Fruit fly (Drosophila melanogaster) whole organism, wandering third instar larva: ENCODE measurements around the gene CG43084.
A peak's percentile ranks its signal among the peaks of the same experiment; 100 is the strongest.

Experiments
- Hr83 ChIP-seq: fragments of 200-300 bp; sonication (Bioruptor generic); optimal IDR thresholded peaks from 2 replicates; lab custom pipeline; 2016; ENCODE audit warnings: missing biosample characterization, mild to moderate bottlenecking, missing genetic modification characterization, moderate library complexity; ENCODE audit not compliant: poor library complexity, severe bottlenecking
- Mio ChIP-seq: sonication (Bioruptor generic); optimal IDR thresholded peaks from 2 replicates; lab custom pipeline; 2016; ENCODE audit warnings: missing biosample characterization, missing genetic modification characterization
- rgr ChIP-seq: fragments of 200-800 bp; sonication (Bioruptor generic); optimal IDR thresholded peaks from 3 replicates; lab custom pipeline; 2016; ENCODE audit warnings: missing biosample characterization, mild to moderate bottlenecking, missing genetic modification characterization

DNA sequence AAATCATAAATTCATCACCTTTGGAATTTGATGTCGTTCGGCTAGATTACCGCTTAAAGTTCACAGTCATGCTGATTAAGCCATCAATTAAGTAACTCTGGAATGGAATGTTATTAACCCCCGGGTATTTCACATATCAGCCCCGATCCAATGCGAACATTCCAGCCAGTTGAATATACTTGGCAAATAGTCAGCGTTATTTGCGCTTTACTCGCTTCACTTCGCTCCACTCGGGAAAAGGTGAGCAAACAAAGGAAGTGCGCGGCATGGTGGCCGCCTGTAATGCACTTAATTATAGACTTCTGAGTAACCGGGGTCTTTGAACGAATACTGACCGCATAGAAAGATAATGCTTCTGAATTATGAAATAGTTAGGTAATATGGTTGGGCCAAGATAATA lies 13.0 kb upstream of the CG43084 start:
- TF ChIP-seq Hr83 (GFP tag; lab: Kevin White, UChicago) (peak; percentile 92), rgr (GFP tag; lab: Kevin White, UChicago) (peak; percentile 65), Mio (GFP tag; lab: Kevin White, UChicago) (no peak)
